Worm (Caenorhabditis elegans) whole organism, dauer: Measurements from ENCODE around the gene R09H10.5.

Experiments used
- unc-62 ChIP-seq: sonication (generic microtip); optimal IDR thresholded peaks from 2 replicates; lab custom pipeline; 2017; ENCODE audit warnings: missing biosample characterization, missing genetic modification reagents, missing genetic modification characterization

Gene R09H10.5

ce11 chrIV:10609920-10610319 lies 18.7 kb downstream of the R09H10.5 start:
- TF ChIP-seq unc-62 (GFP tag; lab: Kevin White, UChicago), result no peak

DNA sequence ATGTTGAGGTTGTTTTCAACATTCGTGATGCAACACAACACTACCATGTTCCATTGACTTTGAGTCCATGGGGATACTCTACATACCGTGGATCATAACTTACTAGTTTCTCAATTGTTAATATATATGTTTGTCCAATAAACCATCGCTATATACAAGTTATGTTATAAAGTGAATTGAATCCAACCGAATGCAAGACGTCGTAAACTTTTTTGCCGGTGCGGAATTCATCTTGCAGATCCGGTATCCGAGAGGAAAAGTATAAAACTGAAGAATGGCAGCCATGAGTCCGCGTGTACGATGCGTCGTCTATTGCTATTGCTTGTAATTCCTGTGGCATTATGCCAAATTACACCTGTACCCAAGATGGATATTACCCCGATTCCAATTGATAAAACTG lies 20.4 kb downstream of the R09H10.5 start, which contains the start of gene R09H10.6:
Gene R09H10.6, plus strand, starts transcription at position 301 of the 400 bp plus-strand sequence.
- TF ChIP-seq unc-62 (GFP tag; lab: Kevin White, UChicago), result no peak

DNA sequence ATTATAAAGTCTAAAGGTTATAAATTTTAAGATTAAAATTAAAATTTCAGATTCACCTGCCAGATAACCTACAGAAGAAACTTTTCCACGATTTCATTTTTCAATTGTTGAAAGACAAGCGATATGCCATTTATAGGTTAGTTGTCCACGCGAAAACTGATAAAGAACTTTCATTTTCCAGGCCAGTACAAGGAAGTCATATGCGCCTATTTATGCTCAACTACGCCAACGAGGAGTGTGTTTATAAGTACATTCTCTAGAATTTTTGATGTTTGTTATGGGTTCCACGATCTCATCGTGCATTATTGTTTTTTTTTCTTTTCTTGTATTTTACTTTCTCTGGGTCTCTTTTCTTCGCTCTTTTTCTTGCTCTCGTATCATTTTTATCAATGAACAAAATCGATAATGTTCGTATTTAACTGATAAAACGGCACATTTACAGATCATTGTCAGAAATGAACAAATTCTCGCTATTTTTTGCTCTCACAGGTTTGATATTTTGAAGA lies 22.0 kb downstream of the R09H10.5 start, which contains the start of gene R09H10.3:
Gene R09H10.3, plus strand, starts transcription at position 456 of the 506 bp plus-strand sequence.
- no peak for TF ChIP-seq unc-62 (GFP tag; lab: Kevin White, UChicago)

DNA sequence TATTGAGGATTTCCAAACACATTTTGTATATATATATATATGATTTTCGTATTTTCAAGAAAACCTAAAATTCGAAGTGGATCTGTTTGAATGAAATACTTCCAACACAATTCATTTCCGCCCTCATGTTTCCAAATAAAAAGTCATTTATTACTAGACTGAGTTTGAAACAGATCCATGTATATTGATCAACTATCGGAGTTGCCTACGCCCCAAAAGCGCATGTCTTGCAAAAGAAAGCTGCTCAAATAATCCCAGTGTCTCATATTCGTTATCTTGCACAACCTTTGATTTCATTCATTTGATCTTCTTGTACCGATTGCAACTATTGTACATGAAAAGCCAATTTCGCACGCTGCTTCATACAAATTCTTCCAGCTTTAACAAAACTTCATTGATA lies 26.0 kb downstream of the R09H10.5 start, which contains the start of gene R09H10.2:
Gene R09H10.2, plus strand, starts transcription at position 301 of the 400 bp plus-strand sequence.
- no peak for TF ChIP-seq unc-62 (GFP tag; lab: Kevin White, UChicago)

ce11 chrIV:10599983-10600382 lies 28.6 kb downstream of the R09H10.5 start, which contains the start of gene R09H10.1:
Gene R09H10.1, plus strand, starts transcription at chrIV:10600283.
- TF ChIP-seq unc-62 (GFP tag; lab: Kevin White, UChicago), result no peak

ce11 chrIV:10596505-10596904 lies 32.1 kb downstream of the R09H10.5 start, which contains the start of gene C43F9.11:
Gene C43F9.11, plus strand, starts transcription at chrIV:10596805.
- no peak for TF ChIP-seq unc-62 (GFP tag; lab: Kevin White, UChicago)

ce11 chrIV:10593570-10593969 lies 35.1 kb downstream of the R09H10.5 start, which contains the start of gene C43F9.7:
Gene C43F9.7, minus strand, starts transcription at chrIV:10593670.
- no peak for TF ChIP-seq unc-62 (GFP tag; lab: Kevin White, UChicago)

DNA sequence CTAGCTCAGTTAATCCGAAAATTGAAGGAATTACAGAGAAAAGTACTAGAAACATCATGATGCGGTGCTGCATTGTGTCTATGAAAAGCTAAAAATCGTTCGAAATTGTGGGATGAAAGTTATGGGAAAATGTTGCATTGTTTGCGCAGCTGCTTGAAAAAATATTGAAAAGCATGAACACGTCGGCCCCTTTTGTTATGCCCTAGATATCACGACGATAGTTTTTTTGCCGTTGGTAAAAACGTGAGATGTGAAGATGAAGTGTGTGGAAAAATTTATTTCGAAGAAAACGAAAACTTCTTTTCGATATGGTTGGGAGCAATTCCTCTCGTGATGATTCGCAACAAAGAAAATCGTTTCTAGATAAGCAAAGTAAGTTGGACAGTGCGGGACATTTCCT lies 38.0 kb downstream of the R09H10.5 start, which contains the start of the genes C43F9.5 and nkb-2:
Gene C43F9.5, minus strand, starts transcription at position 101 of the 400 bp plus-strand sequence.
Gene nkb-2, plus strand, starts transcription at position 277 of the 400 bp plus-strand sequence.
- TF ChIP-seq unc-62 (GFP tag; lab: Kevin White, UChicago), result no peak

DNA sequence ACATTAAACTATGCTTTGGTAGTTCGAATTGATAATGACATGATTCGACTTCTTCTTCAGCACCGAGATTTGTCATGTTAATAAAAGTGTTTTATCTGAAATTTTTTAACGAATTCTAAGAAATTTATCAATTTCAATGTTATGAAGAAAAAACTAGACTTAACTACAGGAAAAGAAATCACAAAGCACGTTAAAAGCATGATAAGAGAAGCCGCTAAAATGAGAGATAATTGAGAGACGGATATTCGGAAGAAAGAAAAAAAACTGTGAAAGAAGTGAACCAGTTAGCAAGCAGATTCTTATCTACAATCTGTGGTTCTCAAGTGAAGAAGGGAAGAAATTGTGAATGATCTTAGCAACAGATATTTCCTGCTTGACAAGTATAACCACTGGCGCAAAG lies 39.6 kb downstream of the R09H10.5 start, which contains the start of gene C43F9.4:
Gene C43F9.4, minus strand, starts transcription at position 101 of the 400 bp plus-strand sequence.
- TF ChIP-seq unc-62 (GFP tag; lab: Kevin White, UChicago), result no peak

DNA sequence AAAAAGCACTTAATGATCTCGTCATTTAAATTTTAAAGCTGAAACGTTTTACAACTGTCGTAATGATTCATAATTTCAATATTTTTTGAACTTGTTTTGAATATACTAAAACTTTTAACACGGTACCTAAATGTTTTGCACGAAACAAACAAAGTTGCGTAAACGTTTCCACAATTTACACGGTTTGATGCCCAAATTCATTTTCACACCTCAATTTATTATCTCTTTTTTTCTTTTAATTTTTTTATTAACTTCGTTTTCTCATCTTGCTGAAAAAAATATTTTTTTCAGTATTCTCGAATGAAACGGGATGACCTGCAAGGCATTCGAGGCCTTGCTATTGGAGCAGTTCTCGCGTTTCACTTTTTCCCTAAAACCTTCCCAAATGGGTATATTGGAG lies 44.4 kb downstream of the R09H10.5 start, which contains the start of gene oac-8:
Gene oac-8, plus strand, starts transcription at position 301 of the 400 bp plus-strand sequence.
- TF ChIP-seq unc-62 (GFP tag; lab: Kevin White, UChicago), result no peak

- TF ChIP-seq unc-62 (GFP tag; lab: Kevin White, UChicago), result no peak
Observed at ce11 chrIV:10578367-10578766, 50.3 kb downstream of the R09H10.5 start, which contains the start of gene lgc-43. Gene lgc-43, plus strand, starts transcription at chrIV:10578667.

- no peak for TF ChIP-seq unc-62 (GFP tag; lab: Kevin White, UChicago)
Observed at ce11 chrIV:10577600-10577999, 51.0 kb downstream of the R09H10.5 start.

- no peak for TF ChIP-seq unc-62 (GFP tag; lab: Kevin White, UChicago)
Observed at ce11 chrIV:10576624-10577023, 52.0 kb downstream of the R09H10.5 start.

- no peak for TF ChIP-seq unc-62 (GFP tag; lab: Kevin White, UChicago)
Observed at ce11 chrIV:10576050-10576449, 52.6 kb downstream of the R09H10.5 start, which contains the start of gene efn-2. Gene efn-2, plus strand, starts transcription at chrIV:10576350.

DNA sequence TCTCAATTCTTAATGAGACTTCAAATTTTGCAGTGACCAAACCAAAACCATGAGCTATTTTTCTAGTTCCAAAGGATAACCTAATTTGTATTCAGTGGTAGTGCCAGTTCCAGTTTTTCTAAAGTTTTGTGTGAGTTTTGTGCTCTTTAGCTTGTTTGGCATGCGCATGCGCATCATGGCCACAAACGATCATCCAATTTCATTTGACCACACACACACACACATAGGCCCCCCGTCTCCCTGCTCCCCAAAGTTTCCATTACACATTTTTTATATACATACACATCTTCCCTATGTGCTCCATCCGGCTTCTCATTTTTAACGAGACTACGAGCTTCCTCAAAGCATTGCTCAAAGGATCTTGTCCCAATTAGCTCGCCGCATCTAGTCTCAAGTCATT lies 54.2 kb downstream of the R09H10.5 start:
- no peak for TF ChIP-seq unc-62 (GFP tag; lab: Kevin White, UChicago)

- TF ChIP-seq unc-62 (GFP tag; lab: Kevin White, UChicago), result no peak
Observed at ce11 chrIV:10573471-10573870, 55.2 kb downstream of the R09H10.5 start.
